Fruit fly (Drosophila melanogaster) whole organism, prepupa: ENCODE data around the gene CG5382.

ENCODE experiments used
- Blimp-1 ChIP-seq: fragments of 200-800 bp; sonication (Bioruptor generic); optimal IDR thresholded peaks from 3 replicates; lab custom pipeline; 2017; ENCODE audit warnings: missing biosample characterization, missing genetic modification characterization, mild to moderate bottlenecking, moderate library complexity, missing genetic modification reagents
- CG10631 ChIP-seq: fragments of 200-800 bp; sonication (Bioruptor generic); optimal IDR thresholded peaks from 2 replicates; lab custom pipeline; 2016; ENCODE audit warnings: missing biosample characterization, missing genetic modification characterization
- CG10669 ChIP-seq: fragments of 200-800 bp; sonication (Bioruptor generic); optimal IDR thresholded peaks from 3 replicates; lab custom pipeline; 2018; ENCODE audit warnings: missing biosample characterization, mild to moderate bottlenecking, missing genetic modification characterization, moderate library complexity
- CG11294 ChIP-seq: fragments of 200-800 bp; sonication (Bioruptor generic); IDR thresholded peaks from 2 replicates; pipeline ENCODE4 v1.3.6; 2022; ENCODE audit warnings: missing biosample characterization, missing genetic modification characterization
- CG15336 ChIP-seq: fragments of 200-800 bp; sonication (Bioruptor generic); IDR thresholded peaks from 2 replicates; pipeline ENCODE4 v1.3.6; 2022; ENCODE audit warnings: missing biosample characterization, missing genetic modification characterization
- CG16779 ChIP-seq: fragments of 200-800 bp; sonication (Bioruptor generic); optimal IDR thresholded peaks from 3 replicates; lab custom pipeline; 2017; ENCODE audit warnings: missing biosample characterization, mild to moderate bottlenecking, missing genetic modification characterization
- CG3032 ChIP-seq: fragments of 200-800 bp; optimal IDR thresholded peaks from 2 replicates; lab custom pipeline; 2019; ENCODE audit warnings: missing biosample characterization, mild to moderate bottlenecking, missing genetic modification characterization, moderate library complexity
- CG32006 ChIP-seq: fragments of 200-800 bp; sonication (Bioruptor generic); optimal IDR thresholded peaks from 3 replicates; lab custom pipeline; 2017; ENCODE audit warnings: missing biosample characterization, mild to moderate bottlenecking, missing genetic modification characterization
- CG34406 ChIP-seq: fragments of 200-800 bp; sonication (Bioruptor generic); optimal IDR thresholded peaks from 3 replicates; lab custom pipeline; 2016; ENCODE audit warnings: missing biosample characterization, missing genetic modification characterization
- CG4318 ChIP-seq: fragments of 200-800 bp; sonication (Bioruptor generic); optimal IDR thresholded peaks from 3 replicates; lab custom pipeline; 2017; ENCODE audit warnings: missing biosample characterization, mild to moderate bottlenecking, missing genetic modification characterization
- CG6792 ChIP-seq: fragments of 200-800 bp; sonication (Bioruptor generic); optimal IDR thresholded peaks from 3 replicates; lab custom pipeline; 2016; ENCODE audit warnings: missing biosample characterization, missing genetic modification characterization
- CG6854 ChIP-seq: fragments of 200-800 bp; sonication (Bioruptor generic); optimal IDR thresholded peaks from 2 replicates; lab custom pipeline; 2017; ENCODE audit warnings: missing biosample characterization, mild to moderate bottlenecking, missing genetic modification characterization
- CG7368 ChIP-seq: fragments of 200-800 bp; sonication (Bioruptor generic); optimal IDR thresholded peaks from 3 replicates; lab custom pipeline; 2016; ENCODE audit warnings: missing biosample characterization, missing genetic modification characterization
- CG8119 ChIP-seq: fragments of 200-800 bp; sonication (Bioruptor generic); IDR thresholded peaks from 3 replicates; pipeline ENCODE4 v1.3.6; 2022; ENCODE audit warnings: missing biosample characterization, missing genetic modification characterization
- CG8319 ChIP-seq: fragments of 200-800 bp; sonication (Bioruptor generic); optimal IDR thresholded peaks from 3 replicates; lab custom pipeline; 2016; ENCODE audit warnings: missing biosample characterization, missing genetic modification characterization
- CG9139 ChIP-seq: fragments of 200-800 bp; sonication (Bioruptor generic); optimal IDR thresholded peaks from 3 replicates; lab custom pipeline; 2017; ENCODE audit warnings: missing biosample characterization, mild to moderate bottlenecking, missing genetic modification characterization
- Eip78C ChIP-seq: fragments of 200-800 bp; sonication (Bioruptor generic); peaks from one replicate; lab custom pipeline; 2016; ENCODE audit warnings: missing biosample characterization, missing genetic modification characterization
- Ets21C ChIP-seq: fragments of 200-800 bp; sonication (Bioruptor generic); optimal IDR thresholded peaks from 3 replicates; lab custom pipeline; 2016; ENCODE audit warnings: missing biosample characterization, missing genetic modification characterization
- Ets96B ChIP-seq: fragments of 200-800 bp; optimal IDR thresholded peaks from 2 replicates; lab custom pipeline; 2019; ENCODE audit warnings: missing biosample characterization, mild to moderate bottlenecking, missing genetic modification characterization, moderate library complexity
- Gug ChIP-seq: fragments of 200-800 bp; sonication (Bioruptor generic); IDR thresholded peaks from 2 replicates; pipeline ENCODE4 v1.3.6; 2022; ENCODE audit warnings: missing biosample characterization, missing genetic modification characterization
- Hr4 ChIP-seq: fragments of 200-800 bp; sonication (Bioruptor generic); optimal IDR thresholded peaks from 3 replicates; lab custom pipeline; 2016; ENCODE audit warnings: missing biosample characterization, missing genetic modification characterization
- Lpt ChIP-seq: fragments of 200-800 bp; sonication (Bioruptor generic); optimal IDR thresholded peaks from 3 replicates; lab custom pipeline; 2016; ENCODE audit warnings: missing biosample characterization, missing genetic modification characterization
- Met ChIP-seq: fragments of 200-800 bp; sonication (Bioruptor generic); optimal IDR thresholded peaks from 3 replicates; lab custom pipeline; 2016; ENCODE audit warnings: missing biosample characterization, missing genetic modification characterization
- OdsH ChIP-seq: fragments of 200-800 bp; sonication (Bioruptor generic); optimal IDR thresholded peaks from 3 replicates; lab custom pipeline; 2016; ENCODE audit warnings: missing biosample characterization, missing genetic modification characterization
- Smox ChIP-seq: fragments of 200-800 bp; sonication (Bioruptor generic); optimal IDR thresholded peaks from 3 replicates; lab custom pipeline; 2016; ENCODE audit warnings: missing biosample characterization, missing genetic modification characterization
- Sox102F ChIP-seq: fragments of 200-800 bp; sonication (Bioruptor generic); optimal IDR thresholded peaks from 2 replicates; lab custom pipeline; 2016; ENCODE audit warnings: missing biosample characterization, mild to moderate bottlenecking, missing genetic modification characterization
- Sox15 ChIP-seq: fragments of 200-800 bp; sonication (Bioruptor generic); optimal IDR thresholded peaks from 3 replicates; lab custom pipeline; 2016; ENCODE audit warnings: missing biosample characterization, missing genetic modification characterization
- acj6 ChIP-seq: fragments of 200-800 bp; sonication (Bioruptor generic); optimal IDR thresholded peaks from 3 replicates; lab custom pipeline; 2016; ENCODE audit warnings: missing biosample characterization, missing genetic modification characterization
- dac ChIP-seq: fragments of 200-800 bp; sonication (Bioruptor generic); optimal IDR thresholded peaks from 2 replicates; lab custom pipeline; 2017; ENCODE audit warnings: missing biosample characterization, mild to moderate bottlenecking, missing genetic modification characterization
- dsx ChIP-seq: fragments of 200-800 bp; optimal IDR thresholded peaks from 3 replicates; lab custom pipeline; 2019; ENCODE audit warnings: missing biosample characterization, mild to moderate bottlenecking, missing genetic modification characterization, moderate library complexity; ENCODE audit not compliant: poor library complexity, severe bottlenecking
- eg ChIP-seq: fragments of 200-800 bp; sonication (Bioruptor generic); IDR thresholded peaks from 3 replicates; pipeline ENCODE4 v1.3.6; 2022; ENCODE audit warnings: missing biosample characterization, missing genetic modification characterization
- esn ChIP-seq: fragments of 200-800 bp; sonication (Bioruptor generic); optimal IDR thresholded peaks from 2 replicates; lab custom pipeline; 2016; ENCODE audit warnings: missing biosample characterization, mild to moderate bottlenecking, missing genetic modification characterization, moderate library complexity
- fd59A ChIP-seq: fragments of 200-800 bp; sonication (Bioruptor generic); optimal IDR thresholded peaks from 2 replicates; lab custom pipeline; 2017; ENCODE audit warnings: missing biosample characterization, mild to moderate bottlenecking, missing genetic modification characterization, missing genetic modification reagents
- fd85E ChIP-seq: fragments of 200-800 bp; sonication (Bioruptor generic); optimal IDR thresholded peaks from 3 replicates; lab custom pipeline; 2016; ENCODE audit warnings: missing biosample characterization, missing genetic modification characterization
- fkh ChIP-seq: fragments of 200-800 bp; sonication (Bioruptor generic); optimal IDR thresholded peaks from 3 replicates; lab custom pipeline; 2017; ENCODE audit warnings: missing biosample characterization, mild to moderate bottlenecking, missing genetic modification characterization, moderate library complexity
- lz ChIP-seq: fragments of 200-800 bp; sonication (Bioruptor generic); optimal IDR thresholded peaks from 3 replicates; lab custom pipeline; 2016; ENCODE audit warnings: missing biosample characterization, missing genetic modification characterization
- pdm3 ChIP-seq: fragments of 200-800 bp; sonication (Bioruptor generic); optimal IDR thresholded peaks from 3 replicates; lab custom pipeline; 2016; ENCODE audit warnings: missing biosample characterization, missing genetic modification characterization
- salr ChIP-seq, 2 experiments: fragments of 200-800 bp; sonication (Bioruptor generic); optimal IDR thresholded peaks; 3 replicates each; lab custom pipeline; 2016 to 2018; ENCODE audit warnings: missing biosample characterization in 2 of 2, missing genetic modification characterization in 2 of 2, mild to moderate bottlenecking in 1 of 2
- ss ChIP-seq, 2 experiments: fragments of 200-800 bp; sonication (Bioruptor generic); optimal IDR thresholded peaks; 2 replicates in 1 of 2; 3 replicates in 1 of 2; lab custom pipeline; 2017 to 2018; ENCODE audit warnings: mild to moderate bottlenecking in 2 of 2, missing biosample characterization in 2 of 2, missing genetic modification characterization in 2 of 2, moderate library complexity in 1 of 2
- svp ChIP-seq: fragments of 200-800 bp; sonication (Bioruptor generic); peaks from one replicate; lab custom pipeline; 2016; ENCODE audit warnings: missing biosample characterization, missing genetic modification characterization
- topi ChIP-seq: fragments of 200-800 bp; sonication (Bioruptor generic); optimal IDR thresholded peaks from 3 replicates; lab custom pipeline; 2016; ENCODE audit warnings: missing biosample characterization, missing genetic modification characterization

The CG5382 gene

DNA sequence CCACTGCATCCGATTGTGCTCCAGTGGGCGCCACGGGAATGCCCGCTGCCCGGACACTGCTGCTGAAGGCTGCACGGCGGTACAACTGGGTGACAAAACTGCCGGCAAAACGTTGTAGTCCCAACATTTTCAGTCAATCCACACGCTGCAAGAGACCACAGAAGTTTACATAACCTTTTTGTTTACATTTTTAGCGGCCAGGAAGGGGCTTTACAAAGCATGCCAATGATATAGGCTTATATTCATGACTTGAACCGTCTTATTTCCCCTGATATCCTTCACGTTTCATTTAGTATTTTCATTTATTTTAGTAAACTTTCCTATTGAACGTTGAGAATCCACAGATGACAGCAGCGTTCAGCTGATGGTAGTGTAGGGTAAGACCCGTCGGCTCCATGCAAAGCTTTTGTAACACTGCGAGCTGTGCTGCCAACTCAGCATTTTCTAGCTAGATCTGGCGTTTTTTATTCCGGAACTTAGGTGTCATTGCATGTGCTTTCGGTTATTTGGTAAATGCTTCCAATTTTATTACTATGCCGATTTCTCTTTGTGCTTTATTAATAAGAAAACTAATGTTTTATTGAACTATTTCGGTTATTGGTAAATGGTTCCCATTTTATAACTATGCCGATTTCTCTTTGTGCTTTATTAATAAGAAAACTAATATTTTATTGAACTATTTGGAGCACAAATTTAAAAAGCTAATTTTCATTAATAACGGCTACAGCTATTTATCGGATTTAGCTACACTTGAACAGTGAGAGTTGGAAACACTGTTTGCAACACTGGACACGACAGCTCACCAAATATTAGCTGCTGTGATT lies 45.0 kb upstream of the CG5382 start, which contains the start of the genes CG13850 and lqfR (continued):
- peak; percentile 71 for TF ChIP-seq Ets21C (GFP tag; lab: Kevin White, UChicago)
- peak; percentile 87 for TF ChIP-seq esn (GFP tag; lab: Kevin White, UChicago)
- peak; percentile 80 for TF ChIP-seq topi (GFP tag; lab: Kevin White, UChicago)
- peak; percentile 73 for TF ChIP-seq CG3032
- TF ChIP-seq CG9139 (GFP tag; lab: Kevin White, UChicago), result peak; percentile 46
- TF ChIP-seq CG4318 (GFP tag; lab: Kevin White, UChicago), result no peak
- TF ChIP-seq CG6854 (GFP tag; lab: Kevin White, UChicago), result no peak
- no peak for TF ChIP-seq Hr4 (GFP tag; lab: Kevin White, UChicago)
- no peak for TF ChIP-seq dsx (GFP tag; lab: Kevin White, UChicago)
- peak; percentile 71 for TF ChIP-seq acj6 (GFP tag; lab: Kevin White, UChicago)
- peak; percentile 65 for TF ChIP-seq CG6792
- peak; percentile 62 for TF ChIP-seq fd59A (GFP tag; lab: Kevin White, UChicago)
- TF ChIP-seq CG11294 (GFP tag; lab: Robert Waterston, UW), result peak; percentile 18; the same call in 1 of the 2 replicates
- TF ChIP-seq Eip78C (GFP tag; lab: Kevin White, UChicago), result peak; percentile 91

DNA sequence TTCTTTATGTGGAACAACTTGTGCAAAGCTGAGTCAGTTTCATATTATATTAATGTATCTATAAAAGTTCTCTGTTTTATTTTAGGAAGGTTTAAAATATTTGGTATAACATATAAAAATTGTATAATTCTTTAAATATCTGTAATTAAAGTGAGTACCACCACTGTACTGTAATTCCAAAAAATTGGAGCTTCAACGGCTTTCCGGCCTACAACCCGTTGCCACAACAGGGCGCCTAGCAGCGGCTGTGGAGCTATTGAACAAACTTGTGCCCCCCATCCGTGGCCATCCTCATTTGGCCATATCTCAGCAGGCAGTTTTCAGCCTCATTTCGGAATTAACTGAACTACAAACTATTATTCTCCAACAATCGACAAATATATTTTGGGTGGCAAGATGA lies 39.9 kb upstream of the CG5382 start, which contains the start of gene CG13855:
TSS of gene CG13855 (plus strand) at position 301 of the 400 bp plus-strand sequence.
- TF ChIP-seq Smox (GFP tag; lab: Kevin White, UChicago) (no peak), CG11294 (GFP tag; lab: Robert Waterston, UW) (no peak), ss (GFP tag; optimal IDR thresholded peaks at IDR 0.05; lab: Kevin White, UChicago) (no peak), lz (no peak), CG4318 (GFP tag; lab: Kevin White, UChicago) (no peak), Sox15 (GFP tag; lab: Kevin White, UChicago) (no peak), Eip78C (GFP tag; lab: Kevin White, UChicago) (no peak), Ets21C (GFP tag; lab: Kevin White, UChicago) (no peak), CG10669 (GFP tag; lab: Kevin White, UChicago) (no peak), CG10631 (no peak), fd59A (GFP tag; lab: Kevin White, UChicago) (no peak), CG6792 (no peak), CG15336 (GFP tag; lab: Robert Waterston, UW) (no peak), CG32006 (no peak)

DNA sequence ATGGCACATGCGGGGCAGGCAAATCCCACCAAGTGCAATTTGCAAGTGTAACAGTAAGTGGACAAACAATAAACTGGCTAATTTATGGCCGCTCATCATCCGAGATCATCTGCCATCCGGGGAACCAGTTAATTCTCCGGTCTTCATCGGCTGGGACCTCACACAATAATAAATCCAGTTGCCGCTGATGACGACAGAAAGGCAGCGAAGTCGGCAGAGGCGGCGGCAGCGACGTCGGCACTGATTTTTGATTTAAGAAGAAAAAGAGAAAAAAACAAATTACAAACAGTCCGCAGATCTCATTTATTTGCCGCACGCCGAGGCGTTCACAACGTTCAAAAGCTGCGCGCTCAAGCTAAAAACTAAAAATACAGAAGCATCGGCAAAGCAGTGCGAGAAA lies 36.6 kb upstream of the CG5382 start, which contains the start of gene CG13856:
TSS of gene CG13856 (plus strand) at position 301 of the 400 bp plus-strand sequence.
- no peak for TF ChIP-seq esn (GFP tag; lab: Kevin White, UChicago)

DNA sequence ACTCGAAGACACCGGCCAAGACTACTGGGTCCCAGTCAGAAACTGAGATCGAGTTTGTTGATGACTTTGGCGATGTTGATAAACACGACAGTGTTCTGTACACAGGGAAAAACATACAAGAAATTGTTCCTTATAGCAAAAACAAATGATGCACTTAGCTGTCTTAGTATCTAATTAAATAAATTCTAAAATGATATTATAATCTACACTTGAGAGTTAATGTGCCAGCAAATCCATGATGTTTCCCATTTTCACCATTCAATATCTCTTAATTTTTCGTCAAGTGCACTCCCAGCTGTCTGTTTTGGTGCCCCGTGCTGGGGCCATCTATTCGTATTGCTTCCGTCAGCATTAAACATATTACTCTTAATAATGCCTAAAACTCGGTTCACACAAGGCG lies 34.5 kb upstream of the CG5382 start:
- TF ChIP-seq CG16779 (tag; lab: Kevin White, UChicago) (no peak), CG10631 (peak; percentile 47), Blimp-1 (GFP tag; lab: Kevin White, UChicago) (no peak), CG6854 (GFP tag; lab: Kevin White, UChicago) (no peak), eg (GFP tag; lab: Robert Waterston, UW) (peak; percentile 72), CG4318 (GFP tag; lab: Kevin White, UChicago) (peak; percentile 53), Sox102F (no peak), Ets96B (tag; lab: Kevin White, UChicago) (peak; percentile 38), Met (GFP tag; lab: Kevin White, UChicago) (no peak), Eip78C (GFP tag; lab: Kevin White, UChicago) (no peak), CG8119 (GFP tag; lab: Robert Waterston, UW) (peak; percentile 64), svp (GFP tag; lab: Kevin White, UChicago) (no peak), CG32006 (peak; percentile 76), Hr4 (GFP tag; lab: Kevin White, UChicago) (no peak), esn (GFP tag; lab: Kevin White, UChicago) (no peak), OdsH (no peak), CG11294 (GFP tag; lab: Robert Waterston, UW) (no peak), dac (GFP tag; lab: Kevin White, UChicago) (no peak), fkh (no peak), salr (GFP tag; optimal IDR thresholded peaks at IDR 0.05; lab: Kevin White, UChicago) (peak in 1 of 2 experiments; percentile 35), Gug (GFP tag; lab: Robert Waterston, UW) (peak; percentile 62; the same call in 1 of the 2 replicates), CG9139 (GFP tag; lab: Kevin White, UChicago) (no peak), fd85E (GFP tag; lab: Kevin White, UChicago) (no peak), pdm3 (GFP tag; lab: Kevin White, UChicago) (peak; percentile 44), Lpt (GFP tag; lab: Kevin White, UChicago) (peak; percentile 42), CG8319 (GFP tag; lab: Kevin White, UChicago) (peak; percentile 1), CG34406 (GFP tag; lab: Kevin White, UChicago) (no peak), CG7368 (peak; percentile 8), CG3032 (peak; percentile 50)
